Fruit fly (Drosophila melanogaster): Measurements from ENCODE around the gene IFT46.
A peak's percentile ranks its signal among the peaks of the same experiment; 100 is the strongest.

IFT46 gene

DNA sequence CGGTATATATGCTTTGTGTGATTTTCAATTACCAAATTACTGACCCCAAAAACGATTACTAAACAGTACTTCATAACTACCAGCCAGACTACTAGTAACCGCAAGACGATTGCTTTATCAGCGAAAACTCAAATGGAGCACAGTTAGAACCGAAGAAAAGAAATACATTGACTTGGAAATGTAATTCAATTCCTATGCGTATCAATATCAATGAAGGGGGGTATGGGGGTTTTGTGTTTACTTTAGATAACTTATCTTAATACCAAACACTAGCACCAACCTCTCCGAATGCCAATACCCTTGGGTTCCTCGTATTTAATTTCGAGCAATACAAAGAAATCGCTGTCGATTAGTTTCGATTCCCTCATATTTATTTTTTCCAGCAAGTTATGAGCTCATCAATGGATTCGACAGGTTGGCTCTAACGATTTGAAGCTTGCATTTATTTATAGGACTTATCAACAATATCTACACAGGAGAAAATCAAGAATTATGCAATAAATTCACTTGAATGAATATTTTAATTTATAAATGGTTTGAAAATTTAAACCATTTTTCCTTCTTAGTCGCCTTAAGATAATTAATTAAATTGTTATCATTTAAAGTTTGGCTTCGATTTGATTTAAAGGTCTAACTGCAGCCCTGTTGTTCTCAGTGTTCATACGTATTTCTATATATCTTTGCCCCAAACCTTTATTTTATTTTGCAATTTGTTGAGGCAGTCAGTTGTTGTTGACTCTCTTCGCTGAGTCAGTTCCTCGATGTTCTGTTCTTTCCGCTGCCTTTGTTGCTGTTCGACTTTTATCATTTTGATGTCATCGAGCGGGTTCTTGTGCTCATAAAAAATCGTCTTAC, 5.7 kb upstream of the IFT46 start (continued):
- TF ChIP-seq CG2875 (GFP tag; optimal IDR thresholded peaks at IDR 0.05): peak; percentile 32

DNA sequence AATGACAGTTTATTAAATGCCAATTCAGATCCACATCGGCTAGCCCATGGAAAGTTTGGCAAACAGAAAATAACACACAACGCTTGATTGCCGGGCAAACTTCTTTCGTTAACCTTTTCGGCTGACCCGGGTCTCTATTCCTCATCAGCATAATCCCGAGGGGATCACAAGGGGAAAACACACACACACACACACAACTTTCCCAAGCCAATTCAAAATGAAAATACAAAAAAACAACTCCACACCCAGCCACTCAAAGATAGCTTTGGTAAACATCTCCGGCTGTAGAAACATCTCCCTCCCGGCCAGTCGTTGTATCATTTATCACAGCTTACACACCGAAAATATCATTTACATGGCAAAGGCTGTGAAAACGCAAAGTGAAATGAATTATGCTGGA, 4.2 kb upstream of the IFT46 start:
- TF ChIP-seq CG10959 (GFP tag; IDR thresholded peaks at IDR 0.05): no peak
- no peak for TF ChIP-seq lov (optimal IDR thresholded peaks at IDR 0.05)
- no peak for TF ChIP-seq lov (GFP tag; IDR thresholded peaks at IDR 0.05)
- TF ChIP-seq oc (tag; optimal IDR thresholded peaks at IDR 0.05): peak; percentile 76
- TF ChIP-seq vvl (GFP tag; IDR thresholded peaks at IDR 0.05): peak; percentile 56; the same call in 1 of the 2 replicates
- peak; percentile 19 for TF ChIP-seq cg (GFP tag; optimal IDR thresholded peaks at IDR 0.05)
- no peak for TF ChIP-seq lola (GFP tag; optimal IDR thresholded peaks at IDR 0.05)
- TF ChIP-seq CG32532 (GFP tag; IDR thresholded peaks at IDR 0.05): no peak
- no peak for TF ChIP-seq HLHmδ (GFP tag; optimal IDR thresholded peaks at IDR 0.05)
- no peak for TF ChIP-seq nmo (GFP tag; optimal IDR thresholded peaks at IDR 0.05)
- no peak for TF ChIP-seq CG1233 (GFP tag; optimal IDR thresholded peaks at IDR 0.05)
- peak in 1 of 2 experiments; percentile 54 for TF ChIP-seq Hr78 (GFP tag; optimal IDR thresholded peaks at IDR 0.05)
- TF ChIP-seq otp (GFP tag; IDR thresholded peaks at IDR 0.05): 0 out of 3 replicates have a peak, but pooled peaks have one; percentile 21
- no peak for TF ChIP-seq CG12236 (GFP tag; optimal IDR thresholded peaks at IDR 0.05)
- no peak for TF ChIP-seq ATbp (GFP tag; optimal IDR thresholded peaks at IDR 0.05)
- TF ChIP-seq bsh (GFP tag; optimal IDR thresholded peaks at IDR 0.05): no peak
- TF ChIP-seq Fer3 (tag; optimal IDR thresholded peaks at IDR 0.05): no peak
- TF ChIP-seq cas (GFP tag; IDR thresholded peaks at IDR 0.05): no peak
- TF ChIP-seq CG13894 (tag; optimal IDR thresholded peaks at IDR 0.05): peak; percentile 0
- TF ChIP-seq Xrp1 (GFP tag; IDR thresholded peaks at IDR 0.05): 0 out of 2 replicates have a peak, but pooled peaks have one; percentile 11
- TF ChIP-seq Stat92E (GFP tag; optimal IDR thresholded peaks at IDR 0.05): no peak
- peak; percentile 19 for TF ChIP-seq CG10431 (GFP tag; optimal IDR thresholded peaks at IDR 0.05)

DNA sequence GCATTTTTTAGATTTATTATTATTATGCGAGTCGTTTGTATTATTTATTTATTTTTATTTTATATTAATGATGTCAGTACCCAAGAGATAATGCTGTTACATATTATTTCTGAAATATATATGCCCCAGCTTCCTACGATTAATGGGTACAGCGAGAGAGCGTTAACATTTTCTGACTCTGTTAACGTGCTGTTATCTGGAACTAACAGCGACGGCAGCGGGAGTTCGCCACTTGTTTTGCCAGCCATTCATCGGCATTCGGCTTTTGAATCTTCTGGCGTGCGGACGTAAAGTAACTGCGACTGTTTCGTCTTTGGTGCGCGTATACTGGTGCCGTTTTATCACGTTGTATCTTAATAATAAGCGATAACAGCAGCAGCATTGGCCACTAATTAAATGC, 1.1 kb upstream of the IFT46 start, which contains the start of gene MESR3:
Gene MESR3 (plus strand): TSS at position 254 of the 400 bp plus-strand sequence.
- TF ChIP-seq Abd-B (GFP tag; optimal IDR thresholded peaks at IDR 0.05) (no peak), CG4820 (GFP tag; optimal IDR thresholded peaks at IDR 0.05) (peak; percentile 51), Six4 (GFP tag; optimal IDR thresholded peaks at IDR 0.05) (peak; percentile 65), Fer2 (tag; optimal IDR thresholded peaks at IDR 0.05) (peak; percentile 15), Dad (GFP tag; optimal IDR thresholded peaks at IDR 0.05) (peak; percentile 16), CG6272 (GFP tag; IDR thresholded peaks at IDR 0.05) (peak; percentile 23; the same call in 1 of the 2 replicates), ranshi (GFP tag; IDR thresholded peaks at IDR 0.05) (peak; percentile 77), CG7987 (GFP tag; optimal IDR thresholded peaks at IDR 0.05) (peak; percentile 73), crol (GFP tag; IDR thresholded peaks at IDR 0.05) (no peak), grau (tag; optimal IDR thresholded peaks at IDR 0.05) (peak; percentile 71), Hr78 (GFP tag; optimal IDR thresholded peaks at IDR 0.05) (peak in 1 of 2 experiments; percentile 40), CG15011 (GFP tag; optimal IDR thresholded peaks at IDR 0.05) (peak; percentile 10), ap (GFP tag; IDR thresholded peaks at IDR 0.05) (0 out of 2 replicates have a peak, but pooled peaks have one; percentile 22), luna (GFP tag; optimal IDR thresholded peaks at IDR 0.05) (no peak), gsb (GFP tag; IDR thresholded peaks at IDR 0.05) (no peak), CG7357 (GFP tag; IDR thresholded peaks at IDR 0.05) (peak; percentile 54; the same call in 2 of the 3 replicates), cad (GFP tag; optimal IDR thresholded peaks at IDR 0.05) (no peak), GATAe (GFP tag; conservative IDR thresholded peaks at IDR 0.05) (no peak), stwl (tag; optimal IDR thresholded peaks at IDR 0.05) (peak; percentile 49), CG10431 (GFP tag; optimal IDR thresholded peaks at IDR 0.05) (no peak), grn (GFP tag; optimal IDR thresholded peaks at IDR 0.05) (no peak), Vsx1 (GFP tag; optimal IDR thresholded peaks at IDR 0.05) (no peak), HLH4C (GFP tag; IDR thresholded peaks at IDR 0.05; ENCODE audit: partially characterized antibody) (0 out of 3 replicates have a peak, but pooled peaks have one; percentile 37), CG2889 (GFP tag; IDR thresholded peaks at IDR 0.05) (no peak), Mes4 (GFP tag; optimal IDR thresholded peaks at IDR 0.05) (no peak)
